Worm (Caenorhabditis elegans) whole organism, young adult: Measurements from ENCODE around the gene bca-1.

ENCODE experiments used
- B0035.1 ChIP-seq: sonication (generic microtip); optimal IDR thresholded peaks from 2 replicates; lab custom pipeline; 2016; ENCODE audit warnings: missing genetic modification characterization, mild to moderate bottlenecking, missing compliant biosample characterization, missing genotype, missing genetic modification reagents
- F22D6.2 ChIP-seq: sonication (generic microtip); optimal IDR thresholded peaks from 2 replicates; lab custom pipeline; 2016; ENCODE audit warnings: mild to moderate bottlenecking, missing genetic modification characterization, missing compliant biosample characterization
- F57C9.4 ChIP-seq: sonication (generic microtip); optimal IDR thresholded peaks from 2 replicates; lab custom pipeline; 2017; ENCODE audit warnings: mild to moderate bottlenecking, missing genetic modification characterization, missing compliant biosample characterization
- Y53F4B.3 ChIP-seq: fragments of 200-800 bp; sonication (Bioruptor generic); IDR thresholded peaks from 2 replicates; pipeline ENCODE4 v1.3.6; 2022; ENCODE audit warnings: missing genetic modification reagents, missing genetic modification characterization, missing compliant biosample characterization
- Y56A3A.18 ChIP-seq: fragments of 200-800 bp; sonication (Bioruptor generic); IDR thresholded peaks from 2 replicates; pipeline ENCODE4 v1.3.6; 2022; ENCODE audit warnings: missing genetic modification reagents, missing genetic modification characterization, missing compliant biosample characterization
- Y95B8A.8 ChIP-seq: fragments of 200-800 bp; sonication (Bioruptor generic); IDR thresholded peaks from 2 replicates; pipeline ENCODE4 v1.3.6; 2022; ENCODE audit warnings: missing genetic modification reagents, missing genetic modification characterization, missing compliant biosample characterization
- aptf-3 ChIP-seq: fragments of 200-800 bp; sonication (Bioruptor generic); IDR thresholded peaks from 2 replicates; pipeline ENCODE4 v1.3.6; 2022; ENCODE audit warnings: missing genetic modification characterization, missing compliant biosample characterization
- athp-1 ChIP-seq: sonication (generic microtip); optimal IDR thresholded peaks from 2 replicates; lab custom pipeline; 2017; ENCODE audit warnings: mild to moderate bottlenecking, missing genetic modification characterization, missing compliant biosample characterization
- cebp-1 ChIP-seq, 2 experiments: fragments of 200-800 bp in 1 of 2; sonication (Bioruptor generic) in 1 of 2; sonication (generic microtip) in 1 of 2; IDR thresholded peaks in 1 of 2; optimal IDR thresholded peaks in 1 of 2; 2 replicates each; pipeline versions ENCODE4 v1.3.6 to Lab custom; 2017 to 2022; ENCODE audit warnings: missing compliant biosample characterization in 2 of 2, missing genetic modification characterization in 2 of 2, mild to moderate bottlenecking in 1 of 2, missing genetic modification reagents in 1 of 2, moderate library complexity in 1 of 2
- ceh-27 ChIP-seq: fragments of 200-800 bp; sonication (Bioruptor generic); optimal IDR thresholded peaks from 2 replicates; lab custom pipeline; 2018; ENCODE audit warnings: mild to moderate bottlenecking, missing genetic modification characterization, moderate library complexity, missing compliant biosample characterization
- dox-1 ChIP-seq: fragments of 200-800 bp; sonication (Bioruptor generic); IDR thresholded peaks from 2 replicates; pipeline ENCODE4 v1.3.6; 2022; ENCODE audit warnings: missing genetic modification reagents, missing genetic modification characterization, missing compliant biosample characterization
- dpff-1 ChIP-seq: sonication (generic microtip); optimal IDR thresholded peaks from 2 replicates; lab custom pipeline; 2017; ENCODE audit warnings: mild to moderate bottlenecking, missing genetic modification characterization, missing compliant biosample characterization
- dpl-1 ChIP-seq: fragments of 150-350 bp; optimal IDR thresholded peaks from 2 replicates; lab custom pipeline; 2014; ENCODE audit warnings: missing biosample characterization, missing genetic modification reagents, missing genetic modification characterization
- efl-1 ChIP-seq: fragments of 150-350 bp; optimal IDR thresholded peaks from 2 replicates; lab custom pipeline; 2014; ENCODE audit warnings: missing biosample characterization, missing genetic modification reagents, missing genetic modification characterization
- ekl-4 ChIP-seq: fragments of 200-800 bp; sonication (Bioruptor generic); IDR thresholded peaks from 2 replicates; pipeline ENCODE4 v1.3.6; 2022; ENCODE audit warnings: missing genetic modification reagents, missing genetic modification characterization, missing compliant biosample characterization
- fkh-3 ChIP-seq: sonication (generic microtip); optimal IDR thresholded peaks from 2 replicates; lab custom pipeline; 2016; ENCODE audit warnings: mild to moderate bottlenecking, missing genetic modification characterization, missing compliant biosample characterization
- hlh-12 ChIP-seq: sonication (generic microtip); optimal IDR thresholded peaks from 2 replicates; lab custom pipeline; 2016; ENCODE audit warnings: missing genetic modification characterization, missing compliant biosample characterization
- hlh-26 ChIP-seq: fragments of 200-800 bp; sonication (Bioruptor generic); conservative IDR thresholded peaks from 2 replicates; pipeline ENCODE4 v1.3.6; 2022; ENCODE audit warnings: missing genetic modification reagents, missing genetic modification characterization, missing compliant biosample characterization
- hmg-1.2 ChIP-seq: fragments of 200-800 bp; sonication (Bioruptor generic); IDR thresholded peaks from 2 replicates; pipeline ENCODE4 v1.3.6; 2022; ENCODE audit warnings: missing genetic modification reagents, missing genetic modification characterization, missing compliant biosample characterization
- lin-35 ChIP-seq, 3 experiments: fragments of 150-350 bp in 2 of 3; sonication (generic microtip) in 1 of 3; optimal IDR thresholded peaks; 2 replicates each; lab custom pipeline; 2014 to 2018; ENCODE audit warnings: missing biosample characterization in 3 of 3, missing genetic modification characterization in 3 of 3, missing genetic modification reagents in 3 of 3
- lsl-1 ChIP-seq: fragments of 200-800 bp; sonication (Bioruptor generic); optimal IDR thresholded peaks from 2 replicates; lab custom pipeline; 2018; ENCODE audit warnings: mild to moderate bottlenecking, missing genetic modification characterization, moderate library complexity, missing compliant biosample characterization
- madf-3 ChIP-seq: fragments of 200-800 bp; sonication (Bioruptor generic); IDR thresholded peaks from 2 replicates; pipeline ENCODE4 v1.3.6; 2022; ENCODE audit warnings: missing genetic modification reagents, missing genetic modification characterization, missing compliant biosample characterization
- madf-6 ChIP-seq: fragments of 200-800 bp; sonication (Bioruptor generic); IDR thresholded peaks from 2 replicates; pipeline ENCODE4 v1.3.6; 2022; ENCODE audit warnings: missing genetic modification reagents, missing genetic modification characterization, missing compliant biosample characterization
- madf-8 ChIP-seq: fragments of 200-800 bp; sonication (Bioruptor generic); conservative IDR thresholded peaks from 2 replicates; pipeline ENCODE4 v1.3.6; 2022; ENCODE audit warnings: missing genetic modification reagents, missing genetic modification characterization, missing compliant biosample characterization
- nfyb-1 ChIP-seq: fragments of 200-800 bp; sonication (Bioruptor generic); IDR thresholded peaks from 2 replicates; pipeline ENCODE4 v1.3.6; 2022; ENCODE audit warnings: missing genetic modification reagents, missing genetic modification characterization, missing compliant biosample characterization
- nhr-80 ChIP-seq: sonication (generic microtip); optimal IDR thresholded peaks from 2 replicates; lab custom pipeline; 2016; ENCODE audit warnings: missing genetic modification characterization, missing compliant biosample characterization
- pha-4 ChIP-seq: fragments of 150-350 bp; sonication (generic microtip); optimal IDR thresholded peaks from 2 replicates; lab custom pipeline; 2014; ENCODE audit warnings: missing biosample characterization, missing genetic modification reagents, missing genetic modification characterization
- rcor-1 ChIP-seq: fragments of 200-800 bp; sonication (Bioruptor generic); IDR thresholded peaks from 2 replicates; pipeline ENCODE4 v1.3.6; 2022; ENCODE audit warnings: missing genetic modification reagents, missing genetic modification characterization, missing compliant biosample characterization
- rec-8 ChIP-seq, 2 experiments: sonication (generic microtip); optimal IDR thresholded peaks; 2 replicates each; lab custom pipeline; 2016; ENCODE audit warnings: mild to moderate bottlenecking in 2 of 2, missing genetic modification characterization in 2 of 2, missing genetic modification reagents in 2 of 2, missing genotype in 2 of 2, missing biosample characterization in 1 of 2, missing compliant biosample characterization in 1 of 2, moderate library complexity in 1 of 2
- snpc-1.1 ChIP-seq: sonication (generic microtip); optimal IDR thresholded peaks from 2 replicates; lab custom pipeline; 2017; ENCODE audit warnings: missing genetic modification characterization, mild to moderate bottlenecking, missing compliant biosample characterization, antibody characterized with exemption, moderate library complexity, missing genotype, missing genetic modification reagents; ENCODE audit not compliant: insufficient read depth
- snpc-1.3 ChIP-seq: sonication (generic microtip); optimal IDR thresholded peaks from 2 replicates; lab custom pipeline; 2017; ENCODE audit warnings: missing genetic modification characterization, mild to moderate bottlenecking, missing compliant biosample characterization, antibody characterized with exemption, moderate library complexity, missing genotype, missing genetic modification reagents; ENCODE audit not compliant: insufficient read depth
- somi-1 ChIP-seq: fragments of 200-800 bp; sonication (Bioruptor generic); optimal IDR thresholded peaks from 2 replicates; lab custom pipeline; 2018; ENCODE audit warnings: mild to moderate bottlenecking, missing genetic modification characterization, missing compliant biosample characterization
- unc-130 ChIP-seq: sonication (generic microtip); optimal IDR thresholded peaks from 2 replicates; lab custom pipeline; 2016; ENCODE audit warnings: missing genetic modification reagents, missing genetic modification characterization, missing compliant biosample characterization
- unc-62 ChIP-seq: fragments of 150-350 bp; optimal IDR thresholded peaks from 2 replicates; lab custom pipeline; 2014; ENCODE audit warnings: missing biosample characterization, missing genetic modification reagents, missing genetic modification characterization
- zfh-2 ChIP-seq: fragments of 200-800 bp; sonication (Bioruptor generic); conservative IDR thresholded peaks from 2 replicates; pipeline ENCODE4 v1.3.6; 2022; ENCODE audit warnings: missing genetic modification reagents, missing genetic modification characterization, missing compliant biosample characterization
- ztf-18 ChIP-seq: sonication (generic microtip); optimal IDR thresholded peaks from 2 replicates; lab custom pipeline; 2016; ENCODE audit warnings: missing genotype, mild to moderate bottlenecking, missing genetic modification characterization, missing compliant biosample characterization
- ztf-22 ChIP-seq: fragments of 200-800 bp; sonication (Bioruptor generic); optimal IDR thresholded peaks from 2 replicates; lab custom pipeline; 2018; ENCODE audit warnings: mild to moderate bottlenecking, missing genetic modification characterization, moderate library complexity, missing compliant biosample characterization
- ztf-25 ChIP-seq: fragments of 200-800 bp; sonication (Bioruptor generic); IDR thresholded peaks from 2 replicates; pipeline ENCODE4 v1.3.6; 2022; ENCODE audit warnings: missing genetic modification reagents, missing genetic modification characterization, missing compliant biosample characterization

Gene bca-1

DNA sequence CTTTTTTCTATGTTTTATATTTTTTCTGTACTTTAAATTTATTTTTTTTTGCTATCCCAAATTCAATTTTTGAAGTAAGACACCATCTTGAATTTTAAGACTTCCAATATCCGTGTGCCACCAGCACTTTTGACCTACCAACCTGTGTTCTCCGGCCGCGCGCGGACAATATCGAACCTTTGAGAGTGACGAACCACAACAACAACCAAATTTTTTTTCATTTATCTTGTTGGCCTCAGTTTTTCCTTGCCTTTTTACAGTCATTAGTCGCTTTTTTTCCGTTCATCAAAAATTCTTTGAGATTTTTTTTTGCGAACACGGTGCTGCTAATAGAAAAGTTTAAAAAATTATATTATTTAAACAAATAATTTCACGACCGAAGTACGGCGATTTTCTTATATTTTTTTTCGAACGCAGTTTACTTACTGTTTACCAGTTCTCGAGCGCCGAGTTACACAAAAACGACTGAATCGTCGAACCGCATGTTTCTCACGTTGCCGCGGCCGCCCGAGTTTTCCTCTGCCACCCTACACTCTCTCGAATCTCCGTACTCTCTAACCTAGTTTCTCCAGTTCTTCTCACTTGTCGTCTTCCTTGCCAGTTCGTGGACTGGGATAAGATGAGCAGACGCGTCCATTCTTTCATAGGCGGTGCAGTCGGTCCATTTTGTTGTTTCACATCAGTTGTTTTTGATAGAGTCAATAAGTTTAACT lies 35.5 kb upstream of the bca-1 start:
- TF ChIP-seq Y56A3A.18 (GFP tag; lab: Robert Waterston, UW) = no peak
- TF ChIP-seq unc-62 = no peak
- peak; percentile 58 for TF ChIP-seq madf-6 (GFP tag; lab: Robert Waterston, UW)
- peak; percentile 60; the same call in 1 of the 2 replicates for TF ChIP-seq hmg-1.2 (GFP tag; lab: Robert Waterston, UW)
- TF ChIP-seq ztf-18 (tag; lab: Kevin White, UChicago) = no peak
- no peak for TF ChIP-seq F57C9.4
- no peak for TF ChIP-seq rec-8 (tag; optimal IDR thresholded peaks at IDR 0.05; lab: Kevin White, UChicago)
- peak; percentile 2 for TF ChIP-seq nhr-80 (tag; lab: Kevin White, UChicago)
- no peak for TF ChIP-seq cebp-1 (GFP tag; IDR thresholded peaks at IDR 0.05; lab: Robert Waterston, UW)
- TF ChIP-seq cebp-1 (tag; optimal IDR thresholded peaks at IDR 0.05; lab: Kevin White, UChicago) = peak; percentile 33
- TF ChIP-seq lsl-1 (GFP tag; lab: Kevin White, UChicago) = no peak
- TF ChIP-seq efl-1 = peak; percentile 69
- TF ChIP-seq aptf-3 (GFP tag; lab: Robert Waterston, UW) = no peak
- no peak for TF ChIP-seq Y53F4B.3 (GFP tag; lab: Robert Waterston, UW)
- TF ChIP-seq somi-1 (GFP tag; lab: Kevin White, UChicago) = no peak
- no peak for TF ChIP-seq ekl-4 (GFP tag; lab: Robert Waterston, UW)
- peak; percentile 41; the same call in 1 of the 2 replicates for TF ChIP-seq rcor-1 (GFP tag; lab: Robert Waterston, UW)
- peak in 1 of 3 experiments; percentile 5 for TF ChIP-seq lin-35 (GFP tag; optimal IDR thresholded peaks at IDR 0.05; lab: Kevin White, UChicago)
- peak; percentile 77 for TF ChIP-seq zfh-2 (GFP tag; lab: Robert Waterston, UW)
- TF ChIP-seq fkh-3 (tag; lab: Kevin White, UChicago) = no peak
- peak; percentile 43 for TF ChIP-seq dpl-1
- TF ChIP-seq madf-8 (GFP tag; lab: Robert Waterston, UW) = 0 out of 2 replicates have a peak, but pooled peaks have one; percentile 9
- no peak for TF ChIP-seq ztf-25
- TF ChIP-seq pha-4 (tag; lab: Kevin White, UChicago) = no peak
- no peak for TF ChIP-seq unc-130 (GFP tag; lab: Kevin White, UChicago)
- TF ChIP-seq dox-1 (GFP tag; lab: Robert Waterston, UW) = peak; percentile 5; the same call in 1 of the 2 replicates
- no peak for TF ChIP-seq hlh-12 (tag; lab: Kevin White, UChicago)
- TF ChIP-seq ceh-27 (GFP tag; lab: Kevin White, UChicago) = no peak

DNA sequence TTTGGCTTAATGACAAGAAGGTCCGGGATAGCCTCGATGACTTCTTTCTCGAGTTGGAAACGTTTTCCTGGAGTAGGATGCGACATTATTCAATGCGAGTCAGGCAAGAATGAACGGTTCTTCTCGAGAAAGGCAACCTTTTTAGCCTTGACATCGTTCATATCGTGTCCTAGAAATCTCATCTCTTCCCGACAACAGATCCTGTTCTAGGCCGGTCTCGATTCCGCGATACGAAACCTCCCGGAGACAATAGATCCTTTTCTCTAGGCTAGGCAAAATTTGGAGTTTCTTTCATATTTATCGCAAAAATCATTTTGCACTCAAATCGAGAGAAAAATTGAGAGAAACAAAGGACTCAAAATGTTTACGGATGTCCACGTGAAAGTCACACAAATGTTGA lies 34.4 kb upstream of the bca-1 start, which contains the start of gene rml-3:
Gene rml-3, minus strand, starts transcription at position 93 of the 400 bp plus-strand sequence.
- no peak for TF ChIP-seq dpff-1
- TF ChIP-seq snpc-1.1 = no peak
- no peak for TF ChIP-seq nfyb-1 (GFP tag; lab: Robert Waterston, UW)
- no peak for TF ChIP-seq ztf-22 (GFP tag; lab: Kevin White, UChicago)
- no peak for TF ChIP-seq Y95B8A.8 (GFP tag; lab: Robert Waterston, UW)
- no peak for TF ChIP-seq efl-1
- no peak for TF ChIP-seq snpc-1.3 (tag; lab: Kevin White, UChicago)
- TF ChIP-seq madf-8 (GFP tag; lab: Robert Waterston, UW) = no peak
- no peak for TF ChIP-seq cebp-1 (GFP tag; IDR thresholded peaks at IDR 0.05; lab: Robert Waterston, UW)
- no peak for TF ChIP-seq cebp-1 (tag; optimal IDR thresholded peaks at IDR 0.05; lab: Kevin White, UChicago)
- no peak for TF ChIP-seq athp-1 (tag; lab: Kevin White, UChicago)
- TF ChIP-seq F22D6.2 = no peak
- no peak for TF ChIP-seq hlh-26 (GFP tag; lab: Robert Waterston, UW)
- no peak for TF ChIP-seq madf-3 (GFP tag; lab: Robert Waterston, UW)
- TF ChIP-seq B0035.1 (tag; lab: Kevin White, UChicago) = no peak
